Fruit fly (Drosophila melanogaster): ENCODE measurements around the gene Pdss2.

Gene Pdss2

DNA sequence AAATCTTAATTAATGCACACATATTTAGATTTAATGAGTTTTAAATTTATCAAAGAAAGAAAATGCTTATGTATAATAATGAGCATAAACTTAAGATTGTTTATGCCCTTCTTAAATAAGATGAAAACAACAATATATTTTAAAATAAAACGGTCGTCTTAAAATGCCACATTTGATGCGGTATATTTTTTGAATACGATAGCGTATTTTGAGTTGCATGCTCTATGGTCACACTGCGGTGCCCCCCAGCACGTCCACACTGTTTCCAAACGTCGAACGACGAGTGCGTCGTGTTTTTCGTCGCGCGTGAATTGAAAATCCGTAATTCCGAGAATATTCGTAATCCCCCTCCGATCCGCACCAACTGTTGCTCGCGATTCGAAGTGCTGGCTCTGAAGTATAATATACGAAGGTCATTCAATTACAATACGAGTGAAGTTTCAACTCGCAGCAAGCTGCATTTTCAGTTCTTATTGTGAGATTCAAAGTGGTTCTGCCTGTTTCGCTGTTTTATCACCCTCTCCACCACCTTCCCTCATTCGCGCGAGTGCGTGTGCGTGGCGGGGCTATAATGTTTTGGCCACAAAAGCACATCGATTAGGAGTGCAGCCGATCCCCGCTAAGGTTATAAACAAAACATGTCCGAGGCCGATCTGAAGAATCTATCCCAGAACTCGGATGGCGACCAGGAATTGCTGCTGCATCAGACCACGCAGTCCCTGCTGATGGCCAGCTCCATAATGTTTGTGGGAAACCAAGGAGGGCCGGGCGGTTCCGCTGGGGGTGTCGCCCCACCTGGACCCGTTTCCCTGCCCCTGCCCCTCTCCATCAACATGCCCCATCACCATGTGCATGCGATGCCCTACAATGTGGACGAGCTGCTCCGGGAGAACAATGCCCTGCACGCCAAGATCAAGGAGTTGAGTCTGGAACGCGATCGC lies 6.8 kb downstream of the Pdss2 start, which contains the start of gene siz (continued):
- TF ChIP-seq CG9727 (GFP tag; optimal IDR thresholded peaks at IDR 0.05) (peak; percentile 6), phol (tag; optimal IDR thresholded peaks at IDR 0.05) (peak; percentile 26), run (tag; optimal IDR thresholded peaks at IDR 0.05) (no peak), HHEX (GFP tag; optimal IDR thresholded peaks at IDR 0.05) (no peak), CG32772 (GFP tag; IDR thresholded peaks at IDR 0.05) (no peak), CG12769 (tag; optimal IDR thresholded peaks at IDR 0.05) (peak; percentile 54), ro (GFP tag; IDR thresholded peaks at IDR 0.05) (no peak), Hr3 (GFP tag; optimal IDR thresholded peaks at IDR 0.05) (no peak), cato (GFP tag; optimal IDR thresholded peaks at IDR 0.05; ENCODE audit: borderline replicate concordance) (no peak), zen2 (GFP tag; IDR thresholded peaks at IDR 0.05; ENCODE audit: partially characterized antibody) (no peak), MESR4 (GFP tag; optimal IDR thresholded peaks at IDR 0.05) (peak; percentile 74), row (GFP tag; IDR thresholded peaks at IDR 0.05) (peak; percentile 58), ttk (GFP tag; IDR thresholded peaks at IDR 0.05) (no peak), fd102C (GFP tag; optimal IDR thresholded peaks at IDR 0.05) (no peak), nom (GFP tag; optimal IDR thresholded peaks at IDR 0.05) (peak; percentile 72), CG4328 (GFP tag; optimal IDR thresholded peaks at IDR 0.05) (peak; percentile 8), B-H1 (GFP tag; IDR thresholded peaks at IDR 0.05) (no peak; the same call in 2 of the 3 replicates), Ada2b (GFP tag; IDR thresholded peaks at IDR 0.05) (no peak), CG14441 (GFP tag; IDR thresholded peaks at IDR 0.05) (no peak), gcm2 (GFP tag; optimal IDR thresholded peaks at IDR 0.05) (no peak), Aef1 (GFP tag; IDR thresholded peaks at IDR 0.05) (no peak), CG31224 (GFP tag; IDR thresholded peaks at IDR 0.05) (no peak), CG4282 (GFP tag; optimal IDR thresholded peaks at IDR 0.05) (no peak), CG15514 (GFP tag; optimal IDR thresholded peaks at IDR 0.05) (peak; percentile 98), Dref (GFP tag; IDR thresholded peaks at IDR 0.05) (no peak; the same call in 1 of the 2 replicates), CG9876 (GFP tag; optimal IDR thresholded peaks at IDR 0.05) (no peak), CG10321 (GFP tag; IDR thresholded peaks at IDR 0.05) (0 out of 2 replicates have a peak, but pooled peaks have one; percentile 10), tll (GFP tag; optimal IDR thresholded peaks at IDR 0.05) (no peak), maf-S (GFP tag; optimal IDR thresholded peaks at IDR 0.05) (no peak), CG8089 (GFP tag; optimal IDR thresholded peaks at IDR 0.05) (no peak), Scr (GFP tag; IDR thresholded peaks at IDR 0.05; ENCODE audit: partially characterized antibody) (peak; percentile 39), Six4 (GFP tag; optimal IDR thresholded peaks at IDR 0.05) (no peak), CG2875 (GFP tag; optimal IDR thresholded peaks at IDR 0.05) (no peak), CG10543 (GFP tag; optimal IDR thresholded peaks at IDR 0.05) (peak; percentile 35), HLH4C (GFP tag; IDR thresholded peaks at IDR 0.05; ENCODE audit: partially characterized antibody) (no peak), CG9797 (GFP tag; optimal IDR thresholded peaks at IDR 0.05) (peak; percentile 98), CG2199 (GFP tag; IDR thresholded peaks at IDR 0.05) (no peak), onecut (GFP tag; IDR thresholded peaks at IDR 0.05) (0 out of 2 replicates have a peak, but pooled peaks have one; percentile 16), CG7372 (GFP tag; IDR thresholded peaks at IDR 0.05) (no peak), ranshi (GFP tag; IDR thresholded peaks at IDR 0.05) (peak; percentile 26; the same call in 1 of the 2 replicates), mirr (GFP tag; optimal IDR thresholded peaks at IDR 0.05) (peak; percentile 42), ems (GFP tag; optimal IDR thresholded peaks at IDR 0.05) (no peak), CG4404 (GFP tag; IDR thresholded peaks at IDR 0.05) (no peak), sna (GFP tag; IDR thresholded peaks at IDR 0.05; ENCODE audit: partially characterized antibody) (0 out of 2 replicates have a peak, but pooled peaks have one; percentile 26), gem (tag; optimal IDR thresholded peaks at IDR 0.05) (peak; percentile 46), Usf (GFP tag; optimal IDR thresholded peaks at IDR 0.05) (no peak), CG30431 (GFP tag; optimal IDR thresholded peaks at IDR 0.05) (no peak), ATbp (GFP tag; optimal IDR thresholded peaks at IDR 0.05) (no peak)
